Worm (Caenorhabditis elegans) whole organism, L4/young adult: ENCODE results near the gene ftt-2.

Source experiments
- W03F9.2 ChIP-seq: fragments of 150-350 bp; optimal IDR thresholded peaks from 2 replicates; lab custom pipeline; 2014; ENCODE audit warnings: missing biosample characterization, missing genetic modification characterization
- dao-5 ChIP-seq: sonication (generic microtip); optimal IDR thresholded peaks from 2 replicates; lab custom pipeline; 2016; ENCODE audit warnings: missing genotype, missing genetic modification characterization, moderate library complexity, missing compliant biosample characterization
- him-1 ChIP-seq: sonication (generic microtip); optimal IDR thresholded peaks from 2 replicates; lab custom pipeline; 2016; ENCODE audit warnings: missing genotype, missing genetic modification reagents, missing genetic modification characterization, missing compliant biosample characterization

- no peak for TF ChIP-seq W03F9.2 (tag; lab: Kevin White, UChicago)
- TF ChIP-seq him-1 (tag; lab: Kevin White, UChicago) = no peak
- no peak for TF ChIP-seq dao-5 (tag; lab: Kevin White, UChicago)
Observed at ce11 chrX:11555046-11555445, 50.2 kb downstream of the ftt-2 start.
